Worm (Caenorhabditis elegans) whole organism, L3 larva: Measurements from ENCODE around the gene hlh-33.
A peak's percentile ranks its signal among the peaks of the same experiment; 100 is the strongest.

Experiments
- R02D3.7 ChIP-seq: fragments of 150-350 bp; optimal IDR thresholded peaks from 2 replicates; lab custom pipeline; 2014; ENCODE audit warnings: missing biosample characterization, missing genetic modification characterization
- ZK546.5 ChIP-seq: sonication (generic microtip); optimal IDR thresholded peaks from 2 replicates; lab custom pipeline; 2017; ENCODE audit warnings: missing biosample characterization, missing genetic modification characterization
- ama-1 ChIP-seq: fragments of 150-350 bp; optimal IDR thresholded peaks from 2 replicates; lab custom pipeline; 2018
- ceh-16 ChIP-seq: sonication (generic microtip); optimal IDR thresholded peaks from 2 replicates; lab custom pipeline; 2017; ENCODE audit warnings: missing biosample characterization, missing genetic modification characterization
- ceh-28 ChIP-seq: fragments of 150-350 bp; optimal IDR thresholded peaks from 2 replicates; lab custom pipeline; 2014; ENCODE audit warnings: missing biosample characterization, missing genetic modification reagents, missing genetic modification characterization
- ceh-82 ChIP-seq: fragments of 150-350 bp; optimal IDR thresholded peaks from 2 replicates; lab custom pipeline; 2014; ENCODE audit warnings: missing biosample characterization, missing genetic modification characterization
- daf-12 ChIP-seq: fragments of 150-350 bp; optimal IDR thresholded peaks from 2 replicates; lab custom pipeline; 2014; ENCODE audit warnings: missing biosample characterization, missing genetic modification reagents, missing genetic modification characterization
- egl-27 ChIP-seq: sonication (generic microtip); optimal IDR thresholded peaks from 4 replicates; lab custom pipeline; 2017; ENCODE audit warnings: missing biosample characterization, missing genetic modification reagents, missing genetic modification characterization
- egl-5 ChIP-seq: fragments of 150-350 bp; optimal IDR thresholded peaks from 2 replicates; lab custom pipeline; 2017; ENCODE audit warnings: missing biosample characterization, missing genetic modification reagents, missing genetic modification characterization, inconsistent platforms
- elt-1 ChIP-seq: fragments of 150-350 bp; optimal IDR thresholded peaks from 2 replicates; lab custom pipeline; 2014; ENCODE audit warnings: missing biosample characterization, missing genetic modification characterization
- elt-2 ChIP-seq: sonication (generic microtip); optimal IDR thresholded peaks from 2 replicates; lab custom pipeline; 2016; ENCODE audit warnings: missing genetic modification reagents, mild to moderate bottlenecking, missing genetic modification characterization, missing compliant biosample characterization
- elt-3 ChIP-seq, 3 experiments: fragments of 150-350 bp in 1 of 3; sonication (generic microtip) in 2 of 3; optimal IDR thresholded peaks; 2 replicates in 2 of 3; 4 replicates in 1 of 3; lab custom pipeline; 2014 to 2017; ENCODE audit warnings: missing biosample characterization in 3 of 3, missing genetic modification characterization in 3 of 3
- fkh-2 ChIP-seq: fragments of 150-350 bp; optimal IDR thresholded peaks from 2 replicates; lab custom pipeline; 2014; ENCODE audit warnings: missing biosample characterization, missing genetic modification reagents, missing genetic modification characterization
- jun-1 ChIP-seq: fragments of 150-350 bp; optimal IDR thresholded peaks from 2 replicates; lab custom pipeline; 2014; ENCODE audit warnings: missing biosample characterization, missing genetic modification reagents, missing genetic modification characterization
- lin-15B ChIP-seq: fragments of 150-350 bp; optimal IDR thresholded peaks from 2 replicates; lab custom pipeline; 2014; ENCODE audit warnings: missing biosample characterization, missing genetic modification characterization
- lin-39 ChIP-seq: fragments of 150-350 bp; optimal IDR thresholded peaks from 2 replicates; lab custom pipeline; 2018; ENCODE audit warnings: missing biosample characterization, missing genetic modification reagents, missing genetic modification characterization
- mdl-1 ChIP-seq: fragments of 150-350 bp; optimal IDR thresholded peaks from 2 replicates; lab custom pipeline; 2014; ENCODE audit warnings: missing biosample characterization, missing genetic modification characterization
- nhr-11 ChIP-seq: fragments of 150-350 bp; optimal IDR thresholded peaks from 2 replicates; lab custom pipeline; 2014; ENCODE audit warnings: missing biosample characterization, missing genetic modification characterization
- nhr-12 ChIP-seq: fragments of 150-350 bp; optimal IDR thresholded peaks from 2 replicates; lab custom pipeline; 2014; ENCODE audit warnings: missing biosample characterization, missing genetic modification characterization
- nhr-25 ChIP-seq: sonication (generic microtip); optimal IDR thresholded peaks from 2 replicates; lab custom pipeline; 2017; ENCODE audit warnings: missing biosample characterization, missing genetic modification characterization
- nhr-28 ChIP-seq: fragments of 150-350 bp; optimal IDR thresholded peaks from 2 replicates; lab custom pipeline; 2014; ENCODE audit warnings: missing biosample characterization, missing genetic modification characterization
- nhr-43 ChIP-seq: sonication (generic microtip); optimal IDR thresholded peaks from 2 replicates; lab custom pipeline; 2016; ENCODE audit warnings: mild to moderate bottlenecking, missing genetic modification characterization, missing compliant biosample characterization; ENCODE audit not compliant: poor library complexity, severe bottlenecking
- nhr-76 ChIP-seq: fragments of 150-350 bp; sonication (generic microtip); optimal IDR thresholded peaks from 5 replicates; lab custom pipeline; 2014; ENCODE audit warnings: missing biosample characterization, missing genetic modification characterization
- pha-4 ChIP-seq: fragments of 150-350 bp; optimal IDR thresholded peaks from 2 replicates; lab custom pipeline; 2014; ENCODE audit warnings: missing biosample characterization, missing genetic modification reagents, missing genetic modification characterization
- pqm-1 ChIP-seq: fragments of 150-350 bp; optimal IDR thresholded peaks from 2 replicates; lab custom pipeline; 2017; ENCODE audit warnings: missing biosample characterization, missing genetic modification characterization, inconsistent platforms
- sea-2 ChIP-seq: fragments of 150-350 bp; sonication (generic microtip); optimal IDR thresholded peaks from 4 replicates; lab custom pipeline; 2014; ENCODE audit warnings: missing biosample characterization, missing genetic modification reagents, missing genetic modification characterization
- skn-1 ChIP-seq: fragments of 150-350 bp; optimal IDR thresholded peaks from 2 replicates; lab custom pipeline; 2014; ENCODE audit warnings: missing biosample characterization, missing genetic modification characterization
- snpc-4 ChIP-seq: fragments of 150-350 bp; optimal IDR thresholded peaks from 2 replicates; lab custom pipeline; 2014; ENCODE audit warnings: missing biosample characterization, missing genetic modification characterization
- tbx-2 ChIP-seq: sonication (generic microtip); optimal IDR thresholded peaks from 2 replicates; lab custom pipeline; 2016; ENCODE audit warnings: mild to moderate bottlenecking, missing genetic modification characterization, missing compliant biosample characterization
- ztf-11 ChIP-seq: fragments of 150-350 bp; optimal IDR thresholded peaks from 2 replicates; lab custom pipeline; 2014; ENCODE audit warnings: missing biosample characterization, missing genetic modification characterization
- ztf-4 ChIP-seq: fragments of 150-350 bp; optimal IDR thresholded peaks from 2 replicates; lab custom pipeline; 2014; ENCODE audit warnings: missing biosample characterization, missing genetic modification characterization

Gene hlh-33

DNA sequence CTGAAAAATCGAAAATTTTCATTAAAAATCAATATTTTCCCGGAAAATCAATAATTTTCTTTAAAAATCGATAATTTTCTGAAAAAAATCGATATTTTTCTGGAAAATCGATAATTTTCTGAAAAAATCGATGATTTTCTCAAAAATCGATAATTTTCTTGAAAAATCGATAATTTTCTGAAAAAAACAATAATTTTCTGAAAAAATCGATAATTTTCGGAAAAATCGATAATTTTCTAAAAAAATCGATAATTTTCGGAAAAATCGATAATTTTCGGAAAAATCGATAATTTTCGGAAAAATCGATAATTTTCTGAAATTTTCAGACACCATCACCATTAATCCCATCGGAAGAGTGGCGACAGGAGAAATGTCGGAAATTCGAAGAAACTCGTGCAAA lies 23.7 kb downstream of the hlh-33 start:
- no peak for TF ChIP-seq ceh-16 (tag; lab: Kevin White, UChicago)
- no peak for TF ChIP-seq egl-5
- TF ChIP-seq ceh-28, result peak; percentile 99
- no peak for TF ChIP-seq R02D3.7
- no peak for TF ChIP-seq nhr-25 (tag; lab: Kevin White, UChicago)
- no peak for TF ChIP-seq elt-1 (tag; lab: Kevin White, UChicago)

- TF ChIP-seq nhr-28 (tag; lab: Kevin White, UChicago) (no peak), ceh-28 (peak; percentile 94), nhr-76 (tag; lab: Kevin White, UChicago) (no peak), ama-1 (lab: Kevin White, UChicago) (no peak), nhr-43 (no peak), ceh-82 (tag; lab: Kevin White, UChicago) (no peak)
Measured at ce11 chrIII:1880221-1880620, 25.0 kb downstream of the hlh-33 start.

DNA sequence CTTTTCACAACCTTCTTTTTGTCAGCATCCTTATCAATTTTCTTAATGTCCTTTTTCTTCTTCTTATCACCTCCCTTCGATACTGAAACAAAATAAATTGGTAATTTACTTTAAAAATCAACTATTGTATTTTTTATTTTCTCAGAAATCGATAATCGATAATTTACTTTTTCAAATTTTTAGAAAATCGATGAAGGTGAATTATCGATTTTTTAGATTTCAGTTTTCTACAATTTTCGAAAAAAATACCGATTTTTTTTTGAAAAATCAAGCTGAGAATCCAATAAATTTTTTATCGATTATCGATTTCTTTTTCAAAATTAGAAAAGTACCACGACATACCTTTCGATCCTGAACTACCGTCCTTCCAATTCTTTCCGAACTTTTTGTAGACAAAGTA lies 27.5 kb downstream of the hlh-33 start:
- TF ChIP-seq snpc-4 (no peak), nhr-12 (tag; lab: Kevin White, UChicago) (no peak), ztf-11 (tag; lab: Kevin White, UChicago) (no peak), ceh-28 (peak; percentile 88), nhr-76 (tag; lab: Kevin White, UChicago) (no peak)
- TF ChIP-seq, all 47 proteins: peak for 1

DNA sequence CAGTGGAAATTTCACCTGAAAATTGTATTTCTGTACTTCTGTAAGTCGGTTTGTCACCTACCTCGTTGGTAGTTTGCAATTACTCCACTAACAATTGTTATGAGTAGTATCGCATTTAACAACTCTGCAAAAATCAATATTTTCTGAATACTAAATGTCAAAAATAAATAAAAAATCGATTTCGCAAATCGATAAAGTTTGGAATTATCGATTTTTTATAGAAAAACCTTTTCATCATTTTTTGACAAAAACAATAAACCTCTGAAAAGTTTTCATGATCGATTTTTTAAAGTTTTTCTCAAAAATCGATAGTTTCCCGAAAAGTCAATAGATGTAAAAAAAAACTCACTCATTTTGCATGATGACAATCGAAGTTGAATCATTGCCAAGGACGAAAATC lies 31.7 kb downstream of the hlh-33 start:
- TF ChIP-seq ceh-28 (peak; percentile 83), nhr-76 (tag; lab: Kevin White, UChicago) (no peak), pqm-1 (tag; lab: Kevin White, UChicago) (no peak)

DNA sequence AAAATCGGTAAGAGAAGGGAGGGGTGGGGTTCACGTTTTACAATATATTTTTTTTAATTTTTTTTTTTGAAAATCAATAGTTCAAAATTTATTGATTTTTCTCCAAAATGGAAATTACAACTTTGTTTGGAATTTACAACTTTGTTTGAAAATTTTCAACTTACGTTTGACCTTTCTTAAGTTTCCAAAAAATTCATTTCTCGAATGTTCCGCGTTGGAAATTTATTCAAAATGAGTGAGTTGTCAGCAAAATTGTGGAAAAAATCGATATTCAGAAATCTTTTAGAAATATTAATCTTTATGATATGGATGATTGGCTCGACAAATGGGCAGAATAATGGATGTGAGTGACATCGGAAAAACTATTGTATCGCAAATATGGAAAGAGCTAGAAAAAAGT lies 32.2 kb downstream of the hlh-33 start, which contains the start of gene B0524.3:
B0524.3 (plus strand) TSS at position 301 of the 400 bp plus-strand sequence.
- TF ChIP-seq elt-2 (tag; lab: Kevin White, UChicago) (no peak), egl-27 (tag; lab: Kevin White, UChicago) (no peak), lin-15B (tag; lab: Kevin White, UChicago) (no peak), ZK546.5 (tag; lab: Kevin White, UChicago) (no peak)

- TF ChIP-seq ceh-28, result peak; percentile 95
Measured at ce11 chrIII:1892147-1892546, 37.0 kb downstream of the hlh-33 start.

DNA sequence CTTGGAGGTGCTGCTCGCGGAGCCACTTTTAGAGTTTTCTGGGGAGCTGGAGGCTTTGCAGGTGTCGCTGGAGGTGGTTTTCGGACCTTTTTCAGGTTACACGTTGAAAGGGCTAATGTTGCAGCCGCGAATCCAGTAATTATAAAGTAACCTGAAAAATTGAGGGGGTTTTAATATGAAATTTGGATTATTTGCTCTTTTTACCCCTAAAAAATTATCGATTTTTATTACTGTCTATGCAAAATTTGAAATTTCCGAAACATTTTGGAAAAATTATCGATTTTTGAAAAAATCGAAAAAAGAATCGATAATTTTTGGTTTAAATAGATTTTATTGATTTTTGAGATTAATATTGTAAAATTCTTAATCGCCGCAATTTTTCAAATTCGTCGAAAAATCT lies 38.2 kb downstream of the hlh-33 start:
- TF ChIP-seq pqm-1 (tag; lab: Kevin White, UChicago) (no peak), R02D3.7 (no peak), jun-1 (tag; lab: Kevin White, UChicago) (no peak), lin-39 (tag; lab: Kevin White, UChicago) (no peak), elt-1 (tag; lab: Kevin White, UChicago) (no peak), ceh-82 (tag; lab: Kevin White, UChicago) (no peak), ztf-11 (tag; lab: Kevin White, UChicago) (no peak)

DNA sequence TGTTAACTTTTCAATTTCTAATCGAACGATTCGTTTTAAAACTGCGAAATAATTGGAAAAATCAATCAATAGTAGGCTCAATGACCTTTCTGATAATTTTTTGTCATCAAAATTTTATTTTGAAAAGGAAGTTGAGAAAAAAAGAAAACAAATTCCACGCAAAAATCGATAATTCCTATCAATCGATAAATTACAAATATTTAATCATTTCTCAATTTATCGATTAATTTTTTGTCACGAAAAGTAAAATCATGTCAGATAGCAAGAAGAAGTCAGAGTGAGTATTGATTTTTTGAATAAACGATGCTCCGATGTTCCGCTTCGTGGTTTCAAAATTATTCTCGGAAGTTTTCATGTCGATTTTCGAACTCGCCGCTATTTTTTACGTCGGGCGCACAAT lies 38.7 kb downstream of the hlh-33 start, which contains the start of the genes B0524.5 and B0524.2:
B0524.5 (minus strand) TSS at position 40 of the 400 bp plus-strand sequence.
B0524.2 (plus strand) TSS at position 207 of the 400 bp plus-strand sequence.
- no peak for TF ChIP-seq egl-5
- TF ChIP-seq pqm-1 (tag; lab: Kevin White, UChicago), result no peak
- TF ChIP-seq fkh-2, result no peak
- no peak for TF ChIP-seq jun-1 (tag; lab: Kevin White, UChicago)
- TF ChIP-seq elt-2 (tag; lab: Kevin White, UChicago), result no peak
- no peak for TF ChIP-seq elt-3 (tag; optimal IDR thresholded peaks at IDR 0.05; lab: Kevin White, UChicago)
- TF ChIP-seq ceh-28, result peak; percentile 83

ce11 chrIII:1903966-1904365 lies 48.8 kb downstream of the hlh-33 start:
- TF ChIP-seq pha-4 (tag; lab: Kevin White, UChicago), result no peak
- TF ChIP-seq mdl-1 (tag; lab: Kevin White, UChicago), result no peak
- TF ChIP-seq elt-2 (tag; lab: Kevin White, UChicago), result no peak
- no peak for TF ChIP-seq nhr-12 (tag; lab: Kevin White, UChicago)
- TF ChIP-seq lin-39 (tag; lab: Kevin White, UChicago), result no peak
- no peak for TF ChIP-seq ztf-4 (tag; lab: Kevin White, UChicago)
- TF ChIP-seq skn-1, result no peak
- no peak for TF ChIP-seq R02D3.7
- TF ChIP-seq daf-12 (tag; lab: Kevin White, UChicago), result no peak
- no peak for TF ChIP-seq egl-27 (tag; lab: Kevin White, UChicago)
- TF ChIP-seq tbx-2 (tag; lab: Kevin White, UChicago), result no peak
- TF ChIP-seq nhr-11, result no peak
- TF ChIP-seq sea-2 (GFP tag; lab: Kevin White, UChicago), result no peak
- TF ChIP-seq, all 47 proteins: peak for 0
